Fruit fly (Drosophila melanogaster) whole organism, embryonic: ENCODE results near the gene Asator.

Experiments
- Atf-2 ChIP-seq: fragments of 200-800 bp; sonication (Bioruptor generic); optimal IDR thresholded peaks from 2 replicates; lab custom pipeline; 2016; ENCODE audit warnings: missing biosample characterization, missing genetic modification characterization
- BEAF-32 ChIP-seq: fragments of 200-800 bp; sonication (Bioruptor generic); optimal IDR thresholded peaks from 3 replicates; lab custom pipeline; 2017; ENCODE audit warnings: missing biosample characterization, missing genetic modification characterization, mild to moderate bottlenecking, moderate library complexity, missing genetic modification reagents
- Bgb ChIP-seq: fragments of 200-800 bp; sonication (Bioruptor generic); IDR thresholded peaks from 2 replicates; pipeline ENCODE4 v1.3.6; 2022; ENCODE audit warnings: missing biosample characterization, missing genetic modification characterization; ENCODE audit not compliant: partially characterized antibody
- CG10267 ChIP-seq: fragments of 200-800 bp; sonication (Bioruptor generic); optimal IDR thresholded peaks from 2 replicates; lab custom pipeline; 2018; ENCODE audit warnings: missing biosample characterization, mild to moderate bottlenecking, missing genetic modification characterization, moderate library complexity
- CG10366 ChIP-seq: fragments of 200-800 bp; sonication (Bioruptor generic); IDR thresholded peaks from 2 replicates; pipeline ENCODE4 v1.3.6; 2022; ENCODE audit warnings: missing biosample characterization, missing genetic modification characterization
- CG12659 ChIP-seq: fragments of 200-800 bp; sonication (Bioruptor generic); optimal IDR thresholded peaks from 3 replicates; lab custom pipeline; 2017; ENCODE audit warnings: mild to moderate bottlenecking, missing biosample characterization, missing genetic modification reagents, missing genetic modification characterization
- CG14965 ChIP-seq: fragments of 200-800 bp; sonication (Bioruptor generic); optimal IDR thresholded peaks from 2 replicates; lab custom pipeline; 2016; ENCODE audit warnings: missing biosample characterization, missing genetic modification characterization, borderline replicate concordance
- CG1602 ChIP-seq: fragments of 200-800 bp; sonication (Bioruptor generic); optimal IDR thresholded peaks from 3 replicates; lab custom pipeline; 2016; ENCODE audit warnings: missing biosample characterization, missing genetic modification characterization
- CG1603 ChIP-seq: fragments of 200-800 bp; sonication (Bioruptor generic); optimal IDR thresholded peaks from 2 replicates; lab custom pipeline; 2019; ENCODE audit warnings: missing biosample characterization, mild to moderate bottlenecking, missing genetic modification characterization, moderate library complexity
- CG18011 ChIP-seq: fragments of 200-800 bp; sonication (Bioruptor generic); optimal IDR thresholded peaks from 2 replicates; lab custom pipeline; 2017; ENCODE audit warnings: missing biosample characterization, missing genetic modification characterization, mild to moderate bottlenecking, moderate library complexity, missing genotype
- CG2199 ChIP-seq: fragments of 200-800 bp; sonication (Bioruptor generic); IDR thresholded peaks from 3 replicates; pipeline ENCODE4 v1.3.6; 2022; ENCODE audit warnings: missing biosample characterization, missing genetic modification characterization
- CG2712 ChIP-seq: fragments of 200-800 bp; optimal IDR thresholded peaks from 3 replicates; lab custom pipeline; 2019; ENCODE audit warnings: missing biosample characterization, mild to moderate bottlenecking, missing genetic modification characterization, moderate library complexity
- CG34224 ChIP-seq: fragments of 200-800 bp; sonication (Bioruptor generic); IDR thresholded peaks from 3 replicates; pipeline ENCODE4 v1.3.6; 2022; ENCODE audit warnings: missing biosample characterization, missing genetic modification characterization; ENCODE audit not compliant: partially characterized antibody
- CG3838 ChIP-seq: fragments of 200-800 bp; sonication (Bioruptor generic); optimal IDR thresholded peaks from 3 replicates; lab custom pipeline; 2016; ENCODE audit warnings: missing biosample characterization, missing genetic modification characterization
- CG6683 ChIP-seq: fragments of 200-800 bp; sonication (Bioruptor generic); optimal IDR thresholded peaks from 2 replicates; lab custom pipeline; 2017; ENCODE audit warnings: missing biosample characterization, mild to moderate bottlenecking, missing genetic modification characterization, missing genetic modification reagents
- CG6791 ChIP-seq: fragments of 200-800 bp; sonication (Bioruptor generic); IDR thresholded peaks from 3 replicates; pipeline ENCODE4 v1.3.6; 2022; ENCODE audit warnings: missing biosample characterization, missing genetic modification characterization; ENCODE audit not compliant: partially characterized antibody
- CG7357 ChIP-seq: fragments of 200-800 bp; sonication (Bioruptor generic); IDR thresholded peaks from 3 replicates; pipeline ENCODE4 v1.3.6; 2022; ENCODE audit warnings: missing biosample characterization, missing genetic modification characterization
- CG8089 ChIP-seq: fragments of 200-800 bp; sonication (Bioruptor generic); optimal IDR thresholded peaks from 3 replicates; lab custom pipeline; 2016; ENCODE audit warnings: missing biosample characterization, missing genetic modification characterization
- Dek ChIP-seq: fragments of 200-800 bp; sonication (Bioruptor generic); optimal IDR thresholded peaks from 3 replicates; lab custom pipeline; 2019; ENCODE audit warnings: missing biosample characterization, mild to moderate bottlenecking, missing genetic modification characterization, moderate library complexity
- Dll ChIP-seq: fragments of 200-800 bp; sonication (Bioruptor generic); IDR thresholded peaks from 4 replicates; pipeline ENCODE4 v1.3.6; 2022; ENCODE audit warnings: missing biosample characterization, missing genetic modification characterization; ENCODE audit not compliant: partially characterized antibody
- Doc2 ChIP-seq: fragments of 200-800 bp; sonication (Bioruptor generic); IDR thresholded peaks from 2 replicates; pipeline ENCODE4 v1.3.6; 2022; ENCODE audit warnings: missing biosample characterization, missing genetic modification characterization
- Elba2 ChIP-seq: fragments of 200-800 bp; sonication (Bioruptor generic); optimal IDR thresholded peaks from 3 replicates; lab custom pipeline; 2016; ENCODE audit warnings: missing biosample characterization, missing genetic modification characterization
- Fer1 ChIP-seq: fragments of 200-800 bp; sonication (Bioruptor generic); optimal IDR thresholded peaks from 2 replicates; lab custom pipeline; 2017; ENCODE audit warnings: missing biosample characterization, mild to moderate bottlenecking, missing genetic modification characterization
- Fer3 ChIP-seq: fragments of 200-800 bp; sonication (Bioruptor generic); optimal IDR thresholded peaks from 2 replicates; lab custom pipeline; 2018; ENCODE audit warnings: missing biosample characterization, mild to moderate bottlenecking, missing genetic modification characterization, moderate library complexity
- MBD-R2 ChIP-seq: fragments of 200-800 bp; sonication (Bioruptor generic); IDR thresholded peaks from 2 replicates; pipeline ENCODE4 v1.3.6; 2022; ENCODE audit warnings: missing biosample characterization, missing genetic modification characterization
- Meics ChIP-seq: fragments of 200-800 bp; sonication (Bioruptor generic); optimal IDR thresholded peaks from 2 replicates; lab custom pipeline; 2017; ENCODE audit warnings: missing biosample characterization, mild to moderate bottlenecking, missing genetic modification characterization
- Myb ChIP-seq: fragments of 200-800 bp; sonication (Bioruptor generic); optimal IDR thresholded peaks from 2 replicates; lab custom pipeline; 2016; ENCODE audit warnings: missing biosample characterization, missing genetic modification characterization
- Oli ChIP-seq: fragments of 200-800 bp; sonication (Bioruptor generic); optimal IDR thresholded peaks from 2 replicates; lab custom pipeline; 2018; ENCODE audit warnings: missing biosample characterization, mild to moderate bottlenecking, missing genetic modification characterization, moderate library complexity
- Rfx ChIP-seq: fragments of 200-800 bp; sonication (Bioruptor generic); IDR thresholded peaks from 2 replicates; pipeline ENCODE4 v1.3.6; 2022; ENCODE audit warnings: missing biosample characterization, missing genetic modification characterization
- Scr ChIP-seq: fragments of 200-800 bp; sonication (Bioruptor generic); IDR thresholded peaks from 2 replicates; pipeline ENCODE4 v1.3.6; 2022; ENCODE audit warnings: missing biosample characterization, missing genetic modification characterization; ENCODE audit not compliant: partially characterized antibody
- Sry-δ ChIP-seq: fragments of 200-800 bp; sonication (Bioruptor generic); optimal IDR thresholded peaks from 2 replicates; lab custom pipeline; 2016; ENCODE audit warnings: missing biosample characterization, missing genetic modification characterization
- Stat92E ChIP-seq, 3 experiments: fragments of >200 bp in 2 of 3; fragments of 200-800 bp in 1 of 3; sonication (Bioruptor generic) in 1 of 3; optimal IDR thresholded peaks; 2 replicates each; lab custom pipeline; 2017 to 2019; ENCODE audit warnings: missing biosample characterization in 3 of 3, missing genetic modification characterization in 3 of 3, mild to moderate bottlenecking in 1 of 3, moderate library complexity in 1 of 3
- YL-1 ChIP-seq: fragments of 200-800 bp; sonication (Bioruptor generic); optimal IDR thresholded peaks from 3 replicates; lab custom pipeline; 2017; ENCODE audit warnings: missing biosample characterization, mild to moderate bottlenecking, missing genetic modification characterization
- ab ChIP-seq: fragments of 200-800 bp; sonication (Bioruptor generic); optimal IDR thresholded peaks from 2 replicates; lab custom pipeline; 2016; ENCODE audit warnings: missing biosample characterization, missing genetic modification characterization
- ac ChIP-seq: fragments of 200-800 bp; sonication (Bioruptor generic); optimal IDR thresholded peaks from 3 replicates; lab custom pipeline; 2017; ENCODE audit warnings: missing biosample characterization, mild to moderate bottlenecking, missing genetic modification characterization
- amos ChIP-seq: fragments of 200-800 bp; sonication (Bioruptor generic); IDR thresholded peaks from 2 replicates; pipeline ENCODE4 v1.3.6; 2022; ENCODE audit warnings: missing biosample characterization, missing genetic modification characterization; ENCODE audit not compliant: partially characterized antibody
- aop ChIP-seq: fragments of 200-800 bp; sonication (Bioruptor generic); IDR thresholded peaks from 2 replicates; pipeline ENCODE4 v1.3.6; 2022; ENCODE audit warnings: missing biosample characterization, missing genetic modification characterization
- bowl ChIP-seq: fragments of 200-800 bp; sonication (Bioruptor generic); IDR thresholded peaks from 2 replicates; pipeline ENCODE4 v1.3.6; 2022; ENCODE audit warnings: missing biosample characterization, missing genetic modification characterization
- caup ChIP-seq: fragments of 200-800 bp; sonication (Bioruptor generic); optimal IDR thresholded peaks from 3 replicates; lab custom pipeline; 2017; ENCODE audit warnings: missing biosample characterization, mild to moderate bottlenecking, missing genetic modification characterization, moderate library complexity; ENCODE audit not compliant: severe bottlenecking
- gfzf ChIP-seq: fragments of 200-800 bp; sonication (Bioruptor generic); optimal IDR thresholded peaks from 2 replicates; lab custom pipeline; 2016; ENCODE audit warnings: missing biosample characterization, mild to moderate bottlenecking, missing genetic modification characterization, moderate library complexity
- her ChIP-seq: fragments of 200-800 bp; sonication (Bioruptor generic); optimal IDR thresholded peaks from 2 replicates; lab custom pipeline; 2016; ENCODE audit warnings: missing biosample characterization, missing genetic modification characterization
- inv ChIP-seq: fragments of 200-800 bp; sonication (Bioruptor generic); IDR thresholded peaks from 2 replicates; pipeline ENCODE4 v1.3.6; 2022; ENCODE audit warnings: missing biosample characterization, missing genetic modification characterization; ENCODE audit not compliant: partially characterized antibody
- knrl ChIP-seq: fragments of 200-800 bp; sonication (Bioruptor generic); IDR thresholded peaks from 3 replicates; pipeline ENCODE4 v1.3.6; 2022; ENCODE audit warnings: missing biosample characterization, missing genetic modification characterization; ENCODE audit not compliant: partially characterized antibody
- nerfin-2 ChIP-seq: fragments of 200-800 bp; sonication (Bioruptor generic); IDR thresholded peaks from 2 replicates; pipeline ENCODE4 v1.3.6; 2022; ENCODE audit warnings: missing biosample characterization, missing genetic modification characterization; ENCODE audit not compliant: partially characterized antibody
- pum ChIP-seq: fragments of 200-800 bp; sonication (Bioruptor generic); optimal IDR thresholded peaks from 2 replicates; lab custom pipeline; 2016; ENCODE audit warnings: missing biosample characterization, missing genetic modification characterization
- sens ChIP-seq: fragments of 200-800 bp; sonication (Bioruptor generic); peaks from one replicate; lab custom pipeline; 2016; ENCODE audit warnings: missing biosample characterization, missing genetic modification characterization
- sna ChIP-seq: fragments of 200-800 bp; sonication (Bioruptor generic); IDR thresholded peaks from 2 replicates; pipeline ENCODE4 v1.3.6; 2022; ENCODE audit warnings: missing biosample characterization, missing genetic modification characterization; ENCODE audit not compliant: partially characterized antibody
- vnd ChIP-seq: fragments of 200-800 bp; sonication (Bioruptor generic); IDR thresholded peaks from 3 replicates; pipeline ENCODE4 v1.3.6; 2022; ENCODE audit warnings: missing biosample characterization, missing genetic modification characterization; ENCODE audit not compliant: partially characterized antibody

Asator gene

dm6 chr4:481739-482138 is 7.1 kb downstream of the Asator start (continued):
- TF ChIP-seq CG3838 (GFP tag; lab: Kevin White, UChicago): no peak
- TF ChIP-seq knrl: peak; percentile 73
- no peak for TF ChIP-seq Stat92E (GFP tag; optimal IDR thresholded peaks at IDR 0.05; lab: Kevin White, UChicago)
- TF ChIP-seq CG18011: no peak
- TF ChIP-seq Bgb (GFP tag; lab: Robert Waterston, UW): peak; percentile 74
- peak; percentile 1 for TF ChIP-seq CG1603
- TF ChIP-seq Myb: peak; percentile 5
- peak; percentile 74 for TF ChIP-seq Sry-δ (GFP tag; lab: Kevin White, UChicago)
- no peak for TF ChIP-seq bowl (GFP tag; lab: Robert Waterston, UW)
- TF ChIP-seq CG12659 (GFP tag; lab: Kevin White, UChicago): peak; percentile 11
- TF ChIP-seq Dll (GFP tag; lab: Robert Waterston, UW): peak; percentile 71
- peak; percentile 80 for TF ChIP-seq Scr (GFP tag; lab: Robert Waterston, UW)
- TF ChIP-seq CG7357 (GFP tag; lab: Robert Waterston, UW): no peak
- TF ChIP-seq MBD-R2 (GFP tag; lab: Robert Waterston, UW): peak; percentile 28; the same call in 1 of the 2 replicates
- peak; percentile 57; the same call in 1 of the 3 replicates for TF ChIP-seq vnd (GFP tag; lab: Robert Waterston, UW)
- peak; percentile 33 for TF ChIP-seq gfzf (GFP tag; lab: Kevin White, UChicago)
- peak; percentile 47 for TF ChIP-seq inv
- peak; percentile 58 for TF ChIP-seq CG34224 (GFP tag; lab: Robert Waterston, UW)
- peak; percentile 77; the same call in 1 of the 2 replicates for TF ChIP-seq amos (GFP tag; lab: Robert Waterston, UW)
- TF ChIP-seq CG6791: peak; percentile 83
- 0 out of 2 replicates have a peak, but pooled peaks have one; percentile 34 for TF ChIP-seq sna (GFP tag; lab: Robert Waterston, UW)
- no peak for TF ChIP-seq Dek (tag; lab: Kevin White, UChicago)
- peak; percentile 73 for TF ChIP-seq BEAF-32 (GFP tag; lab: Kevin White, UChicago)
- peak; percentile 59; the same call in 1 of the 2 replicates for TF ChIP-seq nerfin-2 (GFP tag; lab: Robert Waterston, UW)

dm6 chr4:468634-469238 is 20.1 kb downstream of the Asator start:
- TF ChIP-seq her: no peak
- TF ChIP-seq knrl: no peak
- no peak for TF ChIP-seq ac (GFP tag; lab: Kevin White, UChicago)
- TF ChIP-seq Fer3: no peak
- TF ChIP-seq Meics (GFP tag; lab: Kevin White, UChicago): no peak
- TF ChIP-seq ab (GFP tag; lab: Kevin White, UChicago): no peak
- TF ChIP-seq YL-1: no peak
- TF ChIP-seq CG2712 (tag; lab: Kevin White, UChicago): no peak
- TF ChIP-seq Elba2: peak; percentile 49
- TF ChIP-seq Atf-2 (GFP tag; lab: Kevin White, UChicago): no peak
- TF ChIP-seq aop (GFP tag; lab: Robert Waterston, UW): no peak
- TF ChIP-seq Oli (tag; lab: Kevin White, UChicago): no peak
- no peak for TF ChIP-seq CG10366 (GFP tag; lab: Robert Waterston, UW)
- no peak for TF ChIP-seq pum
- TF ChIP-seq CG14965 (GFP tag; lab: Kevin White, UChicago): no peak
- no peak for TF ChIP-seq Doc2 (GFP tag; lab: Robert Waterston, UW)
- TF ChIP-seq Rfx (GFP tag; lab: Robert Waterston, UW): no peak
- TF ChIP-seq CG1602: no peak
- TF ChIP-seq Fer1 (GFP tag; lab: Kevin White, UChicago): no peak
- TF ChIP-seq CG10267 (tag; lab: Kevin White, UChicago): no peak
- no peak for TF ChIP-seq CG6683 (GFP tag; lab: Kevin White, UChicago)
- TF ChIP-seq sens (GFP tag; lab: Kevin White, UChicago): peak; percentile 63
- TF ChIP-seq CG2199 (GFP tag; lab: Robert Waterston, UW): 0 out of 3 replicates have a peak, but pooled peaks have one; percentile 75
- no peak for TF ChIP-seq caup
- TF ChIP-seq CG8089 (GFP tag; lab: Kevin White, UChicago): no peak
